Worm (Caenorhabditis elegans) whole organism, mixed stage, embryonic: ENCODE measurements around the gene F14F7.5.

Source experiments
- hlh-1 ChIP-seq: fragments of 150-350 bp; optimal IDR thresholded peaks from 2 replicates; lab custom pipeline; 2014; ENCODE audit warnings: missing biosample characterization, missing genetic modification reagents, missing genetic modification characterization
- mab-5 ChIP-seq: fragments of 150-350 bp; optimal IDR thresholded peaks from 2 replicates; lab custom pipeline; 2014; ENCODE audit warnings: missing biosample characterization, missing genetic modification characterization
- nhr-237 ChIP-seq: fragments of 150-350 bp; optimal IDR thresholded peaks from 2 replicates; lab custom pipeline; 2014; ENCODE audit warnings: missing biosample characterization, missing genetic modification characterization
- nhr-28 ChIP-seq: fragments of 150-350 bp; optimal IDR thresholded peaks from 2 replicates; lab custom pipeline; 2014; ENCODE audit warnings: missing biosample characterization, missing genetic modification characterization
- nhr-76 ChIP-seq: sonication (generic microtip); optimal IDR thresholded peaks from 2 replicates; lab custom pipeline; 2017; ENCODE audit warnings: missing biosample characterization, missing genetic modification characterization
- snpc-4 ChIP-seq: fragments of 150-350 bp; optimal IDR thresholded peaks from 2 replicates; lab custom pipeline; 2014; ENCODE audit warnings: missing biosample characterization, missing genetic modification characterization
- unc-120 ChIP-seq: sonication (generic microtip); optimal IDR thresholded peaks from 2 replicates; lab custom pipeline; 2017; ENCODE audit warnings: missing genetic modification characterization, missing compliant biosample characterization; ENCODE audit not compliant: poor library complexity, severe bottlenecking
- unc-39 ChIP-seq: fragments of 150-350 bp; optimal IDR thresholded peaks from 2 replicates; lab custom pipeline; 2014; ENCODE audit warnings: missing biosample characterization, missing genetic modification characterization
- unc-62 ChIP-seq: fragments of 150-350 bp; optimal IDR thresholded peaks from 2 replicates; lab custom pipeline; 2014; ENCODE audit warnings: missing biosample characterization, missing genetic modification reagents, missing genetic modification characterization

DNA sequence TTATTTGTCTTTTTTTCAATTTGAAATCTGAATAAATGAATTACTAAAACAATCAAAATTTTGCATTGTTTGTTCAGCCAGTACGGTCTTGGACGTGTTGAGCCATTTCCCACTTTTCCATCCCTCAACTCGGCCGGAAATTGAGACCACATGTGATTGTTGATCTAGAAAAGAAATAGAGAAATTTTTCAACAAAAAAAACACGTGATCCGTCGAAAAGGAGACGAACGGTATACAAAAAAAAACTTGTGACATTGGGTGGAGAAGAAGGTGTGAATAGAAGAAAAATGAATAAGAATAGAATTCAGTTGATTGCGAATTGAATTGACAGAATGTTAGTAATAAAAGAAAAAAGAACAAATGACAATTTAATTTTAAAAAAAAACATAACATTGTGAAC lies 24.9 kb downstream of the F14F7.5 start:
- TF ChIP-seq nhr-28 (tag; lab: Kevin White, UChicago) (no peak), unc-39 (tag; lab: Kevin White, UChicago) (no peak), unc-120 (tag; lab: Kevin White, UChicago) (no peak), nhr-237 (no peak), mab-5 (tag; lab: Kevin White, UChicago) (no peak), unc-62 (GFP tag; lab: Kevin White, UChicago) (no peak), nhr-76 (tag; lab: Kevin White, UChicago) (no peak), snpc-4 (tag; lab: Kevin White, UChicago) (no peak), hlh-1 (tag; lab: Kevin White, UChicago) (no peak)
